Worm (Caenorhabditis elegans) whole organism, L4/young adult: ENCODE measurements around the gene mdt-22.

Experiments
- W03F9.2 ChIP-seq: fragments of 150-350 bp; optimal IDR thresholded peaks from 2 replicates; lab custom pipeline; 2014; ENCODE audit warnings: missing biosample characterization, missing genetic modification characterization
- dao-5 ChIP-seq: sonication (generic microtip); optimal IDR thresholded peaks from 2 replicates; lab custom pipeline; 2016; ENCODE audit warnings: missing genotype, missing genetic modification characterization, moderate library complexity, missing compliant biosample characterization

DNA sequence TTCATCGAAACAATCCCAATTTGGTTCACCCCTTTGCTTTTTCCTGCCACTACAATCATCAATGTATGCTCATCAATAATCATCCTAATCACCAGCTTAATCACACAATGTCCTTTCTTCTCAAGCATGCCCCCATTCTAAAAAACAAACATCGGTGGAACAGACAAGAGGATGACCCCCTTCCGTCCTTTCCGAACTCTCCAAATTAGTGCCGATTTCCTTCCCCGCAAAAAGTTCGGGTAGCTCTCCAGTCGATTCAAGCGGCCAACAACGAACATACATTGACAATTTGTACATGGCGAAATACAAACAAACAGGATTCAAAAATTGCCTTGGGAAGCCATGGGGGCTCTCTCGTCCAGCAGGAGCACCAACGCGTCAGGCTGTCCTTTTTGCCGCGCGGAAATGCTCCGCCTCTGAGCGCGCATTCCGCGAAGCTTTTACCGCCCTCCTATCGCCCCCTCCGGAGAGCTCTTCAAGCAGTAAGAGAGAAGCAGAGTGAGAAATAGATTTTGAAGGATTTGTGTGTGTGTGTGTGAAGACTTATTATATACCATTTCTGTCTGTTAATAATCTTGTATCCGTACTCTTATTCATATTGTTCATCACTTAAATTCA is 24.7 kb downstream of the mdt-22 start, which contains the start of gene appg-1:
- no peak for TF ChIP-seq dao-5 (tag; lab: Kevin White, UChicago)
- TF ChIP-seq W03F9.2 (tag; lab: Kevin White, UChicago), result no peak
